Worm (Caenorhabditis elegans) whole organism, late embryonic: ENCODE measurements around the gene srh-240.

Experiments used
- C08G9.2 ChIP-seq: sonication (generic microtip); optimal IDR thresholded peaks from 2 replicates; lab custom pipeline; 2016; ENCODE audit warnings: mild to moderate bottlenecking, missing genetic modification characterization, moderate library complexity, missing compliant biosample characterization
- C38D4.7 ChIP-seq: fragments of 200-800 bp; sonication (Bioruptor generic); optimal IDR thresholded peaks from 2 replicates; lab custom pipeline; 2018; ENCODE audit warnings: mild to moderate bottlenecking, missing genetic modification characterization, moderate library complexity, missing compliant biosample characterization
- K02D7.2 ChIP-seq: sonication (generic microtip); optimal IDR thresholded peaks from 2 replicates; lab custom pipeline; 2017; ENCODE audit warnings: mild to moderate bottlenecking, missing genetic modification characterization, missing compliant biosample characterization
- K09A11.1 ChIP-seq: sonication (generic microtip); optimal IDR thresholded peaks from 2 replicates; lab custom pipeline; 2017; ENCODE audit warnings: antibody characterized with exemption, mild to moderate bottlenecking, missing genetic modification characterization, missing compliant biosample characterization; ENCODE audit not compliant: insufficient read depth
- ahr-1 ChIP-seq: sonication (generic microtip); optimal IDR thresholded peaks from 2 replicates; lab custom pipeline; 2016; ENCODE audit warnings: missing genetic modification characterization, missing compliant biosample characterization
- ceh-14 ChIP-seq: sonication (generic microtip); optimal IDR thresholded peaks from 2 replicates; lab custom pipeline; 2016; ENCODE audit warnings: missing genotype, missing genetic modification characterization, missing compliant biosample characterization
- ceh-18 ChIP-seq: sonication (generic microtip); optimal IDR thresholded peaks from 2 replicates; lab custom pipeline; 2016; ENCODE audit warnings: missing genetic modification characterization, missing compliant biosample characterization
- ceh-19 ChIP-seq: fragments of 200-800 bp; sonication (Bioruptor generic); optimal IDR thresholded peaks from 2 replicates; lab custom pipeline; 2018; ENCODE audit warnings: mild to moderate bottlenecking, missing genetic modification characterization, missing compliant biosample characterization
- ceh-22 ChIP-seq: sonication (generic microtip); optimal IDR thresholded peaks from 2 replicates; lab custom pipeline; 2017; ENCODE audit warnings: missing biosample characterization, missing genetic modification characterization
- ceh-30 ChIP-seq: fragments of 150-350 bp; optimal IDR thresholded peaks from 2 replicates; lab custom pipeline; 2014; ENCODE audit warnings: missing biosample characterization, missing genetic modification characterization
- ceh-31 ChIP-seq: sonication (generic microtip); optimal IDR thresholded peaks from 2 replicates; lab custom pipeline; 2016; ENCODE audit warnings: missing genetic modification characterization, missing compliant biosample characterization
- ceh-34 ChIP-seq: sonication (generic microtip); optimal IDR thresholded peaks from 2 replicates; lab custom pipeline; 2016; ENCODE audit warnings: mild to moderate bottlenecking, missing genetic modification characterization, missing compliant biosample characterization
- ceh-45 ChIP-seq: fragments of 200-800 bp; sonication (Bioruptor generic); IDR thresholded peaks from 2 replicates; pipeline ENCODE4 v1.3.6; 2022; ENCODE audit warnings: missing genetic modification reagents, missing genetic modification characterization, missing compliant biosample characterization
- ceh-6 ChIP-seq: fragments of 200-800 bp; sonication (Bioruptor generic); optimal IDR thresholded peaks from 2 replicates; lab custom pipeline; 2018; ENCODE audit warnings: mild to moderate bottlenecking, missing genetic modification characterization, missing compliant biosample characterization
- ceh-9 ChIP-seq: sonication (generic microtip); optimal IDR thresholded peaks from 2 replicates; lab custom pipeline; 2016; ENCODE audit warnings: mild to moderate bottlenecking, missing genetic modification characterization, inconsistent platforms, missing compliant biosample characterization
- che-1 ChIP-seq: sonication (generic microtip); optimal IDR thresholded peaks from 2 replicates; lab custom pipeline; 2016; ENCODE audit warnings: mild to moderate bottlenecking, missing genetic modification characterization, missing compliant biosample characterization
- dmd-4 ChIP-seq: sonication (generic microtip); optimal IDR thresholded peaks from 2 replicates; lab custom pipeline; 2016; ENCODE audit warnings: borderline replicate concordance, missing genetic modification characterization, missing compliant biosample characterization
- elt-2 ChIP-seq: sonication (generic microtip); optimal IDR thresholded peaks from 2 replicates; lab custom pipeline; 2016; ENCODE audit warnings: missing genetic modification reagents, missing genetic modification characterization, missing compliant biosample characterization
- ets-4 ChIP-seq: sonication (generic microtip); optimal IDR thresholded peaks from 2 replicates; lab custom pipeline; 2016; ENCODE audit warnings: missing genetic modification characterization, missing compliant biosample characterization
- eyg-1 ChIP-seq: sonication (generic microtip); optimal IDR thresholded peaks from 2 replicates; lab custom pipeline; 2016; ENCODE audit warnings: missing genotype, missing genetic modification characterization, missing compliant biosample characterization
- fkh-10 ChIP-seq: fragments of 150-350 bp; optimal IDR thresholded peaks from 2 replicates; lab custom pipeline; 2014; ENCODE audit warnings: missing biosample characterization, missing genetic modification reagents, missing genetic modification characterization
- fkh-6 ChIP-seq: sonication (generic microtip); optimal IDR thresholded peaks from 2 replicates; lab custom pipeline; 2016; ENCODE audit warnings: missing genetic modification characterization, missing compliant biosample characterization
- gmeb-2 ChIP-seq: sonication (generic microtip); optimal IDR thresholded peaks from 2 replicates; lab custom pipeline; 2016; ENCODE audit warnings: missing genetic modification characterization, inconsistent platforms, missing compliant biosample characterization
- hlh-15 ChIP-seq: sonication (generic microtip); optimal IDR thresholded peaks from 2 replicates; lab custom pipeline; 2016; ENCODE audit warnings: missing genetic modification characterization, missing compliant biosample characterization
- hlh-6 ChIP-seq: sonication (generic microtip); optimal IDR thresholded peaks from 2 replicates; lab custom pipeline; 2016; ENCODE audit warnings: missing genotype, missing genetic modification characterization, missing compliant biosample characterization
- hlh-8 ChIP-seq: sonication (generic microtip); optimal IDR thresholded peaks from 2 replicates; lab custom pipeline; 2016; ENCODE audit warnings: missing genotype, missing genetic modification characterization, missing compliant biosample characterization
- lim-6 ChIP-seq: sonication (generic microtip); optimal IDR thresholded peaks from 2 replicates; lab custom pipeline; 2016; ENCODE audit warnings: missing genetic modification characterization, missing compliant biosample characterization
- lin-11 ChIP-seq: fragments of 200-800 bp; sonication (Bioruptor generic); optimal IDR thresholded peaks from 2 replicates; lab custom pipeline; 2018; ENCODE audit warnings: mild to moderate bottlenecking, missing genetic modification characterization, missing compliant biosample characterization
- mec-3 ChIP-seq: sonication (generic microtip); optimal IDR thresholded peaks from 2 replicates; lab custom pipeline; 2016; ENCODE audit warnings: borderline replicate concordance, missing genetic modification characterization, missing compliant biosample characterization
- nhr-232 ChIP-seq: sonication (generic microtip); optimal IDR thresholded peaks from 2 replicates; lab custom pipeline; 2016; ENCODE audit warnings: missing genetic modification characterization, missing compliant biosample characterization
- pat-9 ChIP-seq: fragments of 200-800 bp; sonication (Bioruptor generic); optimal IDR thresholded peaks from 2 replicates; lab custom pipeline; 2018; ENCODE audit warnings: mild to moderate bottlenecking, missing genetic modification characterization, moderate library complexity, missing compliant biosample characterization
- pha-4 ChIP-seq: fragments of 150-350 bp; optimal IDR thresholded peaks from 2 replicates; lab custom pipeline; 2018; ENCODE audit warnings: missing biosample characterization, missing genetic modification reagents, missing genetic modification characterization
- pros-1 ChIP-seq: fragments of 150-350 bp; optimal IDR thresholded peaks from 2 replicates; lab custom pipeline; 2014; ENCODE audit warnings: missing biosample characterization, missing genetic modification reagents, missing genetic modification characterization
- rnt-1 ChIP-seq: sonication (generic microtip); optimal IDR thresholded peaks from 2 replicates; lab custom pipeline; 2016; ENCODE audit warnings: missing genetic modification characterization, missing compliant biosample characterization
- sdc-2 ChIP-seq: sonication (generic microtip); optimal IDR thresholded peaks from 2 replicates; lab custom pipeline; 2016; ENCODE audit warnings: missing genotype, missing genetic modification characterization, missing compliant biosample characterization
- sox-2 ChIP-seq: fragments of 200-800 bp; sonication (Bioruptor generic); IDR thresholded peaks from 2 replicates; pipeline ENCODE4 v1.3.6; 2022; ENCODE audit warnings: missing genetic modification reagents, missing genetic modification characterization, missing compliant biosample characterization
- sox-4 ChIP-seq: sonication (generic microtip); optimal IDR thresholded peaks from 2 replicates; lab custom pipeline; 2017; ENCODE audit warnings: mild to moderate bottlenecking, missing genetic modification characterization, inconsistent platforms, missing compliant biosample characterization
- tbx-2 ChIP-seq: sonication (generic microtip); optimal IDR thresholded peaks from 2 replicates; lab custom pipeline; 2016; ENCODE audit warnings: missing genetic modification characterization, missing compliant biosample characterization
- tbx-7 ChIP-seq: sonication (generic microtip); optimal IDR thresholded peaks from 2 replicates; lab custom pipeline; 2016; ENCODE audit warnings: missing genotype, missing genetic modification characterization, missing compliant biosample characterization
- ttx-3 ChIP-seq: sonication (generic microtip); optimal IDR thresholded peaks from 2 replicates; lab custom pipeline; 2016; ENCODE audit warnings: missing genetic modification reagents, missing genetic modification characterization, missing compliant biosample characterization
- unc-86 ChIP-seq: sonication (generic microtip); optimal IDR thresholded peaks from 2 replicates; lab custom pipeline; 2016; ENCODE audit warnings: missing genetic modification characterization, missing compliant biosample characterization
- ztf-16 ChIP-seq: sonication (generic microtip); optimal IDR thresholded peaks from 2 replicates; lab custom pipeline; 2017; ENCODE audit warnings: missing genetic modification characterization, missing compliant biosample characterization

srh-240 gene

DNA sequence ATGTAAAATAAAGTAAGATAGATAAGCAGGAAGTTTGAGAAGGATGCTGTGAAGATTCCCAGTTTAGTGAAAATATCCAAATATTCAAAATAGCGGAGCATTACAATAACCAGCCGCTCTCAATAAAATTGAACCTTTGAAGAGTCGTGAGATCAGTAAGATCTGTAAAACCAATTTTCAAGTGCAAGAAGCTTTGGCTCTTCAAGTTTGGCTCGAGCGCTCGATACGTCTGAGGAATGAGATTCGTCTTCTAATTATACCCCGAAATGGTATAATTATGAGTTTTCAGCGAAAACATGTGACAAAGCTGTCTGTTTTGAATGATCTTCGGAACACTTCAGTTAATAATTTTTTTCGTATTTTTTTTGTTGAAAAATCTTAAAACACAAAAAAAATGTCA is 34.9 kb downstream of the srh-240 start, which contains the start of gene str-46:
Gene str-46, minus strand, starts transcription at position 101 of the 400 bp plus-strand sequence.
- TF ChIP-seq K09A11.1 (tag; lab: Kevin White, UChicago) = no peak
- no peak for TF ChIP-seq fkh-6 (tag; lab: Kevin White, UChicago)
- TF ChIP-seq mec-3 (tag; lab: Kevin White, UChicago) = no peak
- no peak for TF ChIP-seq lin-11 (tag; lab: Kevin White, UChicago)
- TF ChIP-seq unc-86 (tag; lab: Kevin White, UChicago) = no peak
- TF ChIP-seq sox-4 (tag; lab: Kevin White, UChicago) = no peak
- no peak for TF ChIP-seq elt-2 (tag; lab: Kevin White, UChicago)
- TF ChIP-seq sdc-2 (tag; lab: Kevin White, UChicago) = no peak
- TF ChIP-seq fkh-10 (GFP tag; lab: Kevin White, UChicago) = no peak
- TF ChIP-seq pat-9 (tag; lab: Kevin White, UChicago) = no peak
- TF ChIP-seq eyg-1 (tag; lab: Kevin White, UChicago) = no peak
- TF ChIP-seq pros-1 (tag; lab: Kevin White, UChicago) = no peak
- TF ChIP-seq lim-6 (tag; lab: Kevin White, UChicago) = no peak
- no peak for TF ChIP-seq che-1
- no peak for TF ChIP-seq K02D7.2 (tag; lab: Kevin White, UChicago)
- TF ChIP-seq hlh-15 (tag; lab: Kevin White, UChicago) = no peak
- no peak for TF ChIP-seq tbx-7 (tag; lab: Kevin White, UChicago)
- no peak for TF ChIP-seq ceh-18 (tag; lab: Kevin White, UChicago)
- TF ChIP-seq C38D4.7 = no peak

ce11 chrV:2903227-2903626 is 38.2 kb downstream of the srh-240 start, which contains the start of gene C31B8.7:
C31B8.7 (minus strand) TSS chrV:2903327.
- TF ChIP-seq sox-2 (GFP tag; lab: Robert Waterston, UW) (no peak), ceh-30 (tag; lab: Kevin White, UChicago) (no peak), ets-4 (tag; lab: Kevin White, UChicago) (no peak), tbx-2 (tag; lab: Kevin White, UChicago) (no peak), ztf-16 (no peak), gmeb-2 (tag; lab: Kevin White, UChicago) (no peak), mec-3 (tag; lab: Kevin White, UChicago) (no peak)

DNA sequence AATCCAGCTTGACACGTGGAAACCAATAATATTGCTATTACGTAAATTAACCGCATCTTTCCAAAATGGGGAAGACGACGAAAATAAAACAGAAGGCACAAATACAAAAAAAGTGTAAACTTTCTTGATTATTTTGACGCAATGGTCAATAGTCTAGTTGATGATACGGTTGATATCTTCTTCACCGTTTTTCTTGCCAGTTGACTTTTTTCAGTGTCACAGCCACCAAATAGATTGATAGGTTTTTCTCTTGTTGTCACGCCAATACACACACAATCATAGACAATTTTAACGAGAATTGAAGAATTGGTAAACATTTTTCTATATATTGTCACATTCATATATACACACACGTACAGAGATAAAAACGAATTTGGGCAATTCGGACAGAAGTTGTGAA is 44.5 kb downstream of the srh-240 start, which contains the start of gene zmp-3:
Gene zmp-3, minus strand, starts transcription at position 101 of the 400 bp plus-strand sequence.
- TF ChIP-seq ceh-14 = no peak
- no peak for TF ChIP-seq K09A11.1 (tag; lab: Kevin White, UChicago)
- no peak for TF ChIP-seq ceh-22 (tag; lab: Kevin White, UChicago)
- TF ChIP-seq ceh-9 (tag; lab: Kevin White, UChicago) = no peak
- no peak for TF ChIP-seq ceh-19 (GFP tag; lab: Kevin White, UChicago)
- TF ChIP-seq sox-4 (tag; lab: Kevin White, UChicago) = no peak
- no peak for TF ChIP-seq sdc-2 (tag; lab: Kevin White, UChicago)
- no peak for TF ChIP-seq pat-9 (tag; lab: Kevin White, UChicago)
- no peak for TF ChIP-seq ceh-45 (GFP tag; lab: Robert Waterston, UW)

ce11 chrV:2912901-2913300 is 47.9 kb downstream of the srh-240 start, which contains the start of gene C31B8.9:
C31B8.9 (minus strand) TSS chrV:2913001.
- TF ChIP-seq hlh-6 (tag; lab: Kevin White, UChicago) (no peak), ahr-1 (tag; lab: Kevin White, UChicago) (no peak), dmd-4 (tag; lab: Kevin White, UChicago) (no peak), nhr-232 (tag; lab: Kevin White, UChicago) (no peak), tbx-7 (tag; lab: Kevin White, UChicago) (no peak), ttx-3 (tag; lab: Kevin White, UChicago) (no peak), ceh-34 (no peak), ceh-31 (tag; lab: Kevin White, UChicago) (no peak), rnt-1 (tag; lab: Kevin White, UChicago) (no peak), ceh-6 (GFP tag; lab: Kevin White, UChicago) (no peak), elt-2 (tag; lab: Kevin White, UChicago) (no peak), ceh-19 (GFP tag; lab: Kevin White, UChicago) (no peak), eyg-1 (tag; lab: Kevin White, UChicago) (no peak), pha-4 (tag; lab: Kevin White, UChicago) (no peak), unc-86 (tag; lab: Kevin White, UChicago) (no peak), fkh-6 (tag; lab: Kevin White, UChicago) (no peak), hlh-8 (no peak), C08G9.2 (tag; lab: Kevin White, UChicago) (no peak), mec-3 (tag; lab: Kevin White, UChicago) (no peak), sdc-2 (tag; lab: Kevin White, UChicago) (no peak)
- TF ChIP-seq, all 69 proteins: peak for 0
